Worm (Caenorhabditis elegans) whole organism, late embryonic: ENCODE data around the gene W06G6.11.
"Not testable (repeated sequence)": the region's sequence is repeated elsewhere in the genome, so short reads cannot be mapped to it uniquely, and the experiment has no call there.

Experiments
- F13H6.1 ChIP-seq: sonication (generic microtip); optimal IDR thresholded peaks from 2 replicates; lab custom pipeline; 2016; ENCODE audit warnings: missing genetic modification characterization, missing compliant biosample characterization
- ahr-1 ChIP-seq: sonication (generic microtip); optimal IDR thresholded peaks from 2 replicates; lab custom pipeline; 2016; ENCODE audit warnings: missing genetic modification characterization, missing compliant biosample characterization
- ama-1 ChIP-seq: fragments of 150-350 bp; optimal IDR thresholded peaks from 2 replicates; lab custom pipeline; 2014
- ceh-30 ChIP-seq: fragments of 150-350 bp; optimal IDR thresholded peaks from 2 replicates; lab custom pipeline; 2014; ENCODE audit warnings: missing biosample characterization, missing genetic modification characterization
- ceh-31 ChIP-seq: sonication (generic microtip); optimal IDR thresholded peaks from 2 replicates; lab custom pipeline; 2016; ENCODE audit warnings: missing genetic modification characterization, missing compliant biosample characterization
- ceh-45 ChIP-seq: fragments of 200-800 bp; sonication (Bioruptor generic); IDR thresholded peaks from 2 replicates; pipeline ENCODE4 v1.3.6; 2022; ENCODE audit warnings: missing genetic modification reagents, missing genetic modification characterization, missing compliant biosample characterization
- ceh-9 ChIP-seq: sonication (generic microtip); optimal IDR thresholded peaks from 2 replicates; lab custom pipeline; 2016; ENCODE audit warnings: mild to moderate bottlenecking, missing genetic modification characterization, inconsistent platforms, missing compliant biosample characterization
- dmd-4 ChIP-seq: sonication (generic microtip); optimal IDR thresholded peaks from 2 replicates; lab custom pipeline; 2016; ENCODE audit warnings: borderline replicate concordance, missing genetic modification characterization, missing compliant biosample characterization
- elt-2 ChIP-seq: sonication (generic microtip); optimal IDR thresholded peaks from 2 replicates; lab custom pipeline; 2016; ENCODE audit warnings: missing genetic modification reagents, missing genetic modification characterization, missing compliant biosample characterization
- ets-4 ChIP-seq: sonication (generic microtip); optimal IDR thresholded peaks from 2 replicates; lab custom pipeline; 2016; ENCODE audit warnings: missing genetic modification characterization, missing compliant biosample characterization
- fkh-6 ChIP-seq: sonication (generic microtip); optimal IDR thresholded peaks from 2 replicates; lab custom pipeline; 2016; ENCODE audit warnings: missing genetic modification characterization, missing compliant biosample characterization
- hlh-13 ChIP-seq: fragments of 200-800 bp; sonication (Bioruptor generic); optimal IDR thresholded peaks from 2 replicates; lab custom pipeline; 2018; ENCODE audit warnings: mild to moderate bottlenecking, missing genetic modification characterization, missing compliant biosample characterization
- hlh-30 ChIP-seq: sonication (generic microtip); optimal IDR thresholded peaks from 2 replicates; lab custom pipeline; 2017; ENCODE audit warnings: antibody characterized with exemption, missing genetic modification characterization, missing compliant biosample characterization; ENCODE audit not compliant: insufficient read depth
- hlh-6 ChIP-seq: sonication (generic microtip); optimal IDR thresholded peaks from 2 replicates; lab custom pipeline; 2016; ENCODE audit warnings: missing genotype, missing genetic modification characterization, missing compliant biosample characterization
- mec-3 ChIP-seq: sonication (generic microtip); optimal IDR thresholded peaks from 2 replicates; lab custom pipeline; 2016; ENCODE audit warnings: borderline replicate concordance, missing genetic modification characterization, missing compliant biosample characterization
- nfya-1 ChIP-seq: sonication (generic microtip); optimal IDR thresholded peaks from 2 replicates; lab custom pipeline; 2017; ENCODE audit warnings: missing genetic modification characterization, mild to moderate bottlenecking, missing compliant biosample characterization, antibody characterized with exemption, moderate library complexity
- nhr-11 ChIP-seq: fragments of 150-350 bp; optimal IDR thresholded peaks from 2 replicates; lab custom pipeline; 2014; ENCODE audit warnings: missing biosample characterization, missing genetic modification characterization
- nhr-232 ChIP-seq: sonication (generic microtip); optimal IDR thresholded peaks from 2 replicates; lab custom pipeline; 2016; ENCODE audit warnings: missing genetic modification characterization, missing compliant biosample characterization
- odd-2 ChIP-seq: sonication (generic microtip); optimal IDR thresholded peaks from 2 replicates; lab custom pipeline; 2017; ENCODE audit warnings: antibody characterized with exemption, mild to moderate bottlenecking, missing genetic modification characterization, missing compliant biosample characterization
- pat-9 ChIP-seq: fragments of 200-800 bp; sonication (Bioruptor generic); optimal IDR thresholded peaks from 2 replicates; lab custom pipeline; 2018; ENCODE audit warnings: mild to moderate bottlenecking, missing genetic modification characterization, moderate library complexity, missing compliant biosample characterization
- pax-1 ChIP-seq: fragments of 150-350 bp; optimal IDR thresholded peaks from 2 replicates; lab custom pipeline; 2014; ENCODE audit warnings: missing biosample characterization, missing genetic modification characterization
- pha-2 ChIP-seq: sonication (generic microtip); optimal IDR thresholded peaks from 2 replicates; lab custom pipeline; 2017; ENCODE audit warnings: mild to moderate bottlenecking, missing genetic modification characterization, missing compliant biosample characterization
- rnt-1 ChIP-seq: sonication (generic microtip); optimal IDR thresholded peaks from 2 replicates; lab custom pipeline; 2016; ENCODE audit warnings: missing genetic modification characterization, missing compliant biosample characterization
- sdc-2 ChIP-seq: sonication (generic microtip); optimal IDR thresholded peaks from 2 replicates; lab custom pipeline; 2016; ENCODE audit warnings: missing genotype, missing genetic modification characterization, missing compliant biosample characterization
- sox-2 ChIP-seq: fragments of 200-800 bp; sonication (Bioruptor generic); IDR thresholded peaks from 2 replicates; pipeline ENCODE4 v1.3.6; 2022; ENCODE audit warnings: missing genetic modification reagents, missing genetic modification characterization, missing compliant biosample characterization
- tbx-2 ChIP-seq: sonication (generic microtip); optimal IDR thresholded peaks from 2 replicates; lab custom pipeline; 2016; ENCODE audit warnings: missing genetic modification characterization, missing compliant biosample characterization
- unc-42 ChIP-seq: sonication (generic microtip); optimal IDR thresholded peaks from 2 replicates; lab custom pipeline; 2016; ENCODE audit warnings: missing genotype, missing genetic modification characterization, missing compliant biosample characterization
- unc-55 ChIP-seq: sonication (generic microtip); optimal IDR thresholded peaks from 2 replicates; lab custom pipeline; 2017; ENCODE audit warnings: missing biosample characterization, missing genetic modification reagents, missing genetic modification characterization
- unc-86 ChIP-seq: sonication (generic microtip); optimal IDR thresholded peaks from 2 replicates; lab custom pipeline; 2016; ENCODE audit warnings: missing genetic modification characterization, missing compliant biosample characterization
- zip-5 ChIP-seq: sonication (generic microtip); optimal IDR thresholded peaks from 2 replicates; lab custom pipeline; 2016; ENCODE audit warnings: missing genetic modification characterization, missing compliant biosample characterization
- ztf-16 ChIP-seq: sonication (generic microtip); optimal IDR thresholded peaks from 2 replicates; lab custom pipeline; 2017; ENCODE audit warnings: missing genetic modification characterization, missing compliant biosample characterization

W06G6.11 gene

DNA sequence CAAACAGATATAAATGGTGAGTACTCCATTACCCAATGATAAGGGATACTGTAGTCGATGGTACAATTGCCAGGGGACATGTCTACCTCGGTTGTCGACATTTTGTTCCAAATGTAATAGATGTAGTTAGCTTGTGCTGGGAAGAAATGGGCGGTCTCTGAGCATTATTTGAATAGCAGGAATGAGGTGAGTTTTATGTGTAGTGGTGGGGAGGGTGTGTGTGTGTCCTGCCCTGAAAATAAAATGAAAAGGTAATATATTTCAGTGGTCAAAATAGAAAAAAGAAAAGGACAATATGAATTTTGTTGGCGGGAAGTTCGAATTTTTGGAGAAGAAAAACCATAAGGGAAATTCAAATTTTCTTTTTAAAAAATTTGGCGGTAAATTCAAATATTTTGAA, 11.7 kb upstream of the W06G6.11 start, which contains the start of gene Y70C5B.2:
Gene Y70C5B.2, minus strand, starts transcription at position 101 of the 400 bp plus-strand sequence.
- TF ChIP-seq pat-9 (tag; lab: Kevin White, UChicago); pha-2 (tag; lab: Kevin White, UChicago); unc-55: not testable (repeated sequence)

DNA sequence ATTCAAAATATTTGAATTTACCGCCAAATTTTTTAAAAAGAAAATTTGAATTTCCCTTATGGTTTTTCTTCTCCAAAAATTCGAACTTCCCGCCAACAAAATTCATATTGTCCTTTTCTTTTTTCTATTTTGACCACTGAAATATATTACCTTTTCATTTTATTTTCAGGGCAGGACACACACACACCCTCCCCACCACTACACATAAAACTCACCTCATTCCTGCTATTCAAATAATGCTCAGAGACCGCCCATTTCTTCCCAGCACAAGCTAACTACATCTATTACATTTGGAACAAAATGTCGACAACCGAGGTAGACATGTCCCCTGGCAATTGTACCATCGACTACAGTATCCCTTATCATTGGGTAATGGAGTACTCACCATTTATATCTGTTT, 5.1 kb upstream of the W06G6.11 start, which contains the start of gene W06G6.15:
Gene W06G6.15, plus strand, starts transcription at position 301 of the 400 bp plus-strand sequence.
- TF ChIP-seq ceh-31, ceh-9, pax-1 (tag; lab: Kevin White, UChicago): not testable (repeated sequence)

DNA sequence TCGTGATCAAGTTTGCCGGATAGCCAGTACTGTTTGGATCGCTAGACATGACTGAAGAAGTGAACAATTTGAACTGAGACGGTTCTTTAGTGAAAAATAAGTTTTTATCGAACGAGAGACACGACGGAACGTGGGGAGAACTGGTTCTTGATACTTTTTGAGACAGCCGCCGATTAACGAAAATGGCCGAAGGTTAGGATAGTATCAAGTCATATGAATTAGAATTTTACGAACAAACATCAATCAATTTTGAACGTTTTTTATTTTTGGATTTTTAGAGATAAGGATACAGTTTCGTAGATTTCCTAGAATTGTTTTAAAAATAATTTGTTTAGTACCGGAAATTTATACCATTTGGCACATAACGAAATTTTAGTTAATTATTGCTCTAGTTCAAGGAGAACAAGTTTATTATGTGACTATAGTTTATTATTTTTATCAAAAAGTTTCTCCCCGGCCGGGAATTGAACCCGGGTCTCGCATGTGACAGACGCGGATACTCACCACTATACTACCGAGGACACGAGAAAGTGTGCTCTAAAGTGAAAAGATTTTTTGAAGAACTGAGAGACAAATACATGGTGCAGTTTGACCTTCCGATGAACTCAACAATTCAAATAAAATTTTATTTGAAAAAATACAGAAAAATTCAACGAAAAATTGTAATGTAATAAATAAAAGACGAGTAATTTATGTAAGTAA, 632 bp downstream of the W06G6.11 start, which contains the start of gene W06G6.20:
Gene W06G6.20, minus strand, starts transcription at position 51 of the 702 bp plus-strand sequence.
- TF ChIP-seq pat-9 (tag; lab: Kevin White, UChicago) (no peak), unc-86 (tag; lab: Kevin White, UChicago) (no peak), ets-4 (tag; lab: Kevin White, UChicago) (no peak), nhr-11 (no peak), nfya-1 (no peak), ahr-1 (tag; lab: Kevin White, UChicago) (no peak), mec-3 (tag; lab: Kevin White, UChicago) (no peak), F13H6.1 (no peak), ceh-30 (tag; lab: Kevin White, UChicago) (no peak), hlh-30 (tag; lab: Kevin White, UChicago) (no peak), odd-2 (tag; lab: Kevin White, UChicago) (no peak), dmd-4 (tag; lab: Kevin White, UChicago) (no peak), tbx-2 (tag; lab: Kevin White, UChicago) (no peak), hlh-13 (no peak), elt-2 (tag; lab: Kevin White, UChicago) (no peak), zip-5 (tag; lab: Kevin White, UChicago) (no peak)
- TF ChIP-seq, all 69 proteins: peak for 0

DNA sequence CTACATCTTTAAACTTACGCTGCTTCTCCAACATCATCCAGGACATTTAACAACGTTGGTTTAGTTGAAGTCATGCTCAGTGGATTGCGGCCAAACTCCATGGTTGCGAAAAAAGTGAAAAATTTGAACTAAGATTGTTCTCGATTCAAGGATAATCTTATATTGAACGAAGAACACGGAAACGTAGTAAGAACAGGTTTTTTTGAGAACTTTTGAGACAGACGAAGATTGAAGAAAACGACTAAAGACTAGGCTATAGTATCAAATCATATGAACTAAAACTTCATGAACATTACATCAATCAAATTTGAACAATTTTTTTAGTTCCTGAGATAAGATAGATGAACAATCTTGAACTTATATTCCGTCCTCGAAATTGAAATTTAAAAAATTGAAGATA, 2.0 kb downstream of the W06G6.11 start, which contains the start of gene W06G6.10:
Gene W06G6.10, minus strand, starts transcription at position 101 of the 400 bp plus-strand sequence.
- no peak for TF ChIP-seq sdc-2 (tag; lab: Kevin White, UChicago)
- no peak for TF ChIP-seq nhr-11
- no peak for TF ChIP-seq ceh-30 (tag; lab: Kevin White, UChicago)
- no peak for TF ChIP-seq ztf-16
- TF ChIP-seq nfya-1, result no peak
- no peak for TF ChIP-seq hlh-6
- no peak for TF ChIP-seq mec-3 (tag; lab: Kevin White, UChicago)
- TF ChIP-seq, all 69 proteins: peak for 0

DNA sequence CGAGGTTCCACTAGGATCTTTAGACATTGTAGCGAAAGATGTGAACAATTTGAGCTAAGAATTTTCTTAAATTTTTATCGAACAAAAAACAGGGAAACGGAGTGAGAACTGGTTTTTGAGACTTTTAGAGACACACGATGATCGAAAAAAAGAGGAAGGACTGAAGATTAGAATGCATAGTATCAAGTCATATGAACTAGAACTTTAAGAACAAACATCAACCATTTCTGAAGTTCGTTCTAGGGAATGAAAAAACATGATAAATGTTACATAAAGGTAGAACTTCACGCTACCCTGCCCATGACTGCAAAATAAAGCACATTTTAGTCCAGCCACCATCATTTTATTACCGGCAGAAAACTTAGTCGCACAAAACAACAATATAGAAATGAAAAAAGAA, 2.7 kb downstream of the W06G6.11 start, which contains the start of gene W06G6.9:
Gene W06G6.9, minus strand, starts transcription at position 101 of the 400 bp plus-strand sequence.
- TF ChIP-seq sox-2 (GFP tag; lab: Robert Waterston, UW) (no peak), odd-2 (tag; lab: Kevin White, UChicago) (no peak), ceh-45 (GFP tag; lab: Robert Waterston, UW) (no peak), unc-42 (tag; lab: Kevin White, UChicago) (no peak), unc-55 (no peak), fkh-6 (tag; lab: Kevin White, UChicago) (no peak), nhr-232 (tag; lab: Kevin White, UChicago) (no peak), hlh-30 (tag; lab: Kevin White, UChicago) (no peak), rnt-1 (tag; lab: Kevin White, UChicago) (no peak), ama-1 (lab: Kevin White, UChicago) (no peak), elt-2 (tag; lab: Kevin White, UChicago) (no peak)
